Fruit fly (Drosophila melanogaster) whole organism, prepupa: Measurements from ENCODE around the gene CG18088.

Experiments used
- Blimp-1 ChIP-seq: fragments of 200-800 bp; sonication (Bioruptor generic); optimal IDR thresholded peaks from 3 replicates; lab custom pipeline; 2017; ENCODE audit warnings: missing biosample characterization, missing genetic modification characterization, mild to moderate bottlenecking, moderate library complexity, missing genetic modification reagents
- CG11294 ChIP-seq: fragments of 200-800 bp; sonication (Bioruptor generic); IDR thresholded peaks from 2 replicates; pipeline ENCODE4 v1.3.6; 2022; ENCODE audit warnings: missing biosample characterization, missing genetic modification characterization
- CG6792 ChIP-seq: fragments of 200-800 bp; sonication (Bioruptor generic); optimal IDR thresholded peaks from 3 replicates; lab custom pipeline; 2016; ENCODE audit warnings: missing biosample characterization, missing genetic modification characterization
- CG8632 ChIP-seq: fragments of 200-800 bp; sonication (Bioruptor generic); optimal IDR thresholded peaks from 3 replicates; lab custom pipeline; 2016; ENCODE audit warnings: missing biosample characterization, missing genetic modification characterization
- Hr38 ChIP-seq: sonication (Bioruptor generic); optimal IDR thresholded peaks from 2 replicates; lab custom pipeline; 2016; ENCODE audit warnings: missing biosample characterization, missing genetic modification characterization
- Hr4 ChIP-seq: fragments of 200-800 bp; sonication (Bioruptor generic); optimal IDR thresholded peaks from 3 replicates; lab custom pipeline; 2016; ENCODE audit warnings: missing biosample characterization, missing genetic modification characterization
- Lpt ChIP-seq: fragments of 200-800 bp; sonication (Bioruptor generic); optimal IDR thresholded peaks from 3 replicates; lab custom pipeline; 2016; ENCODE audit warnings: missing biosample characterization, missing genetic modification characterization
- fd85E ChIP-seq: fragments of 200-800 bp; sonication (Bioruptor generic); optimal IDR thresholded peaks from 3 replicates; lab custom pipeline; 2016; ENCODE audit warnings: missing biosample characterization, missing genetic modification characterization

- TF ChIP-seq CG6792 (GFP tag; lab: Kevin White, UChicago) (no peak), Lpt (no peak), Hr38 (GFP tag; lab: Kevin White, UChicago) (no peak), CG8632 (GFP tag; lab: Kevin White, UChicago) (no peak), CG11294 (no peak), Blimp-1 (no peak), Hr4 (no peak), fd85E (GFP tag; lab: Kevin White, UChicago) (no peak)
Observed at dm6 chr2L:8980359-8980758, 13.0 kb downstream of the CG18088 start, which contains the start of gene CG18662.
